Worm (Caenorhabditis elegans) whole organism, early embryonic: ENCODE data around the gene W01B6.3.

Experiments
- B0310.2 ChIP-seq: sonication (generic microtip); optimal IDR thresholded peaks from 2 replicates; lab custom pipeline; 2016; ENCODE audit warnings: mild to moderate bottlenecking, missing genetic modification characterization, missing compliant biosample characterization
- F13C5.2 ChIP-seq: sonication (generic microtip); optimal IDR thresholded peaks from 2 replicates; lab custom pipeline; 2017; ENCODE audit warnings: mild to moderate bottlenecking, missing genetic modification characterization, inconsistent platforms, missing compliant biosample characterization
- aly-1 ChIP-seq: sonication (generic microtip); optimal IDR thresholded peaks from 2 replicates; lab custom pipeline; 2016; ENCODE audit warnings: missing genetic modification characterization, missing compliant biosample characterization
- ama-1 ChIP-seq: fragments of 150-350 bp; optimal IDR thresholded peaks from 2 replicates; lab custom pipeline; 2014
- ceh-13 ChIP-seq: fragments of 200-800 bp; sonication (Bioruptor generic); optimal IDR thresholded peaks from 2 replicates; lab custom pipeline; 2018; ENCODE audit warnings: mild to moderate bottlenecking, missing genetic modification characterization, missing compliant biosample characterization
- ceh-36 ChIP-seq: sonication (generic microtip); optimal IDR thresholded peaks from 2 replicates; lab custom pipeline; 2016; ENCODE audit warnings: missing genetic modification characterization, inconsistent platforms, missing compliant biosample characterization
- ets-7 ChIP-seq: sonication (generic microtip); optimal IDR thresholded peaks from 2 replicates; lab custom pipeline; 2016; ENCODE audit warnings: missing genotype, missing genetic modification characterization, missing compliant biosample characterization
- flt-1 ChIP-seq: fragments of 200-800 bp; sonication (Bioruptor generic); IDR thresholded peaks from 2 replicates; pipeline ENCODE4 v1.3.6; 2022; ENCODE audit warnings: missing genetic modification characterization, missing compliant biosample characterization
- hmbx-1 ChIP-seq: sonication (generic microtip); optimal IDR thresholded peaks from 2 replicates; lab custom pipeline; 2016; ENCODE audit warnings: mild to moderate bottlenecking, missing genetic modification characterization, missing compliant biosample characterization
- hmg-4 ChIP-seq: fragments of 200-800 bp; sonication (Bioruptor generic); optimal IDR thresholded peaks from 2 replicates; lab custom pipeline; 2018; ENCODE audit warnings: mild to moderate bottlenecking, missing genetic modification characterization, missing compliant biosample characterization
- hnd-1 ChIP-seq: sonication (generic microtip); optimal IDR thresholded peaks from 2 replicates; lab custom pipeline; 2016; ENCODE audit warnings: missing genetic modification characterization, missing compliant biosample characterization
- pes-1 ChIP-seq: fragments of 200-800 bp; sonication (Bioruptor generic); IDR thresholded peaks from 2 replicates; pipeline ENCODE4 v1.3.6; 2022; ENCODE audit warnings: missing genetic modification reagents, missing genetic modification characterization, missing compliant biosample characterization
- scrt-1 ChIP-seq: fragments of 200-800 bp; sonication (Bioruptor generic); IDR thresholded peaks from 2 replicates; pipeline ENCODE4 v1.3.6; 2022; ENCODE audit warnings: missing genetic modification characterization, missing compliant biosample characterization
- sea-1 ChIP-seq: fragments of 200-800 bp; sonication (Bioruptor generic); conservative IDR thresholded peaks from 2 replicates; pipeline ENCODE4 v1.3.6; 2022; ENCODE audit warnings: missing genetic modification characterization, missing compliant biosample characterization
- tbx-11 ChIP-seq: fragments of 200-800 bp; sonication (Bioruptor generic); IDR thresholded peaks from 2 replicates; pipeline ENCODE4 v1.3.6; 2022; ENCODE audit warnings: missing genetic modification characterization, missing compliant biosample characterization
- tbx-37 ChIP-seq: fragments of 200-800 bp; sonication (Bioruptor generic); conservative IDR thresholded peaks from 2 replicates; pipeline ENCODE4 v1.3.6; 2022; ENCODE audit warnings: missing genetic modification reagents, missing genetic modification characterization, missing compliant biosample characterization
- tra-4 ChIP-seq: sonication (generic microtip); optimal IDR thresholded peaks from 2 replicates; lab custom pipeline; 2017; ENCODE audit warnings: missing genetic modification characterization, missing compliant biosample characterization

The W01B6.3 gene

ce11 chrIV:10072527-10072926 is at the start of gene W01B6.3:
TSS of gene W01B6.3 (minus strand) at chrIV:10072627.
- no peak for TF ChIP-seq tbx-37
- TF ChIP-seq tra-4 (tag; lab: Kevin White, UChicago) = no peak
- no peak for TF ChIP-seq hnd-1 (tag; lab: Kevin White, UChicago)
- no peak for TF ChIP-seq aly-1
- TF ChIP-seq flt-1 = no peak
- TF ChIP-seq F13C5.2 (tag; lab: Kevin White, UChicago) = no peak
- no peak for TF ChIP-seq ama-1
- TF ChIP-seq ets-7 = no peak
- no peak for TF ChIP-seq hmbx-1
- TF ChIP-seq tbx-11 = no peak
- TF ChIP-seq scrt-1 (GFP tag; lab: Robert Waterston, UW) = no peak
- no peak for TF ChIP-seq ceh-13 (GFP tag; lab: Kevin White, UChicago)
- TF ChIP-seq hmg-4 (GFP tag; lab: Kevin White, UChicago) = no peak
- TF ChIP-seq ceh-36 (tag; lab: Kevin White, UChicago) = no peak
- no peak for TF ChIP-seq pes-1
- TF ChIP-seq B0310.2 = no peak
- no peak for TF ChIP-seq sea-1 (GFP tag; lab: Robert Waterston, UW)

ce11 chrIV:10122205-10122604 is 49.8 kb upstream of the W01B6.3 start, which contains the start of gene irld-21:
TSS of gene irld-21 (minus strand) at chrIV:10122305.
- TF ChIP-seq tbx-37 (no peak), tra-4 (tag; lab: Kevin White, UChicago) (no peak), F13C5.2 (tag; lab: Kevin White, UChicago) (no peak), B0310.2 (no peak), hnd-1 (tag; lab: Kevin White, UChicago) (no peak), tbx-11 (no peak), ceh-36 (tag; lab: Kevin White, UChicago) (no peak), hmbx-1 (no peak), ceh-13 (GFP tag; lab: Kevin White, UChicago) (no peak), sea-1 (GFP tag; lab: Robert Waterston, UW) (no peak), ama-1 (no peak), pes-1 (no peak)

- TF ChIP-seq F13C5.2 (tag; lab: Kevin White, UChicago) (no peak), tbx-11 (no peak), B0310.2 (no peak), ama-1 (no peak), ceh-13 (GFP tag; lab: Kevin White, UChicago) (no peak), pes-1 (no peak), flt-1 (no peak), tra-4 (tag; lab: Kevin White, UChicago) (no peak), hmg-4 (GFP tag; lab: Kevin White, UChicago) (no peak), hnd-1 (tag; lab: Kevin White, UChicago) (no peak)
Measured at ce11 chrIV:10116765-10117164, 44.3 kb upstream of the W01B6.3 start.

ce11 chrIV:10115142-10115541 is 42.7 kb upstream of the W01B6.3 start, which contains the start of gene C04G2.10:
TSS of gene C04G2.10 (plus strand) at chrIV:10115442.
- TF ChIP-seq pes-1 = no peak
- TF ChIP-seq scrt-1 (GFP tag; lab: Robert Waterston, UW) = no peak
- TF ChIP-seq ceh-36 (tag; lab: Kevin White, UChicago) = no peak
- TF ChIP-seq sea-1 (GFP tag; lab: Robert Waterston, UW) = no peak
- no peak for TF ChIP-seq B0310.2
- no peak for TF ChIP-seq ets-7
- TF ChIP-seq tbx-37 = no peak
- no peak for TF ChIP-seq F13C5.2 (tag; lab: Kevin White, UChicago)
- no peak for TF ChIP-seq tbx-11
- TF ChIP-seq ceh-13 (GFP tag; lab: Kevin White, UChicago) = no peak
- TF ChIP-seq hmg-4 (GFP tag; lab: Kevin White, UChicago) = no peak
- no peak for TF ChIP-seq ama-1
- no peak for TF ChIP-seq tra-4 (tag; lab: Kevin White, UChicago)
- TF ChIP-seq hnd-1 (tag; lab: Kevin White, UChicago) = no peak
- no peak for TF ChIP-seq flt-1
- no peak for TF ChIP-seq aly-1
- no peak for TF ChIP-seq hmbx-1

- TF ChIP-seq scrt-1 (GFP tag; lab: Robert Waterston, UW) = no peak
- TF ChIP-seq ets-7 = no peak
- TF ChIP-seq pes-1 = no peak
- TF ChIP-seq ama-1 = no peak
- TF ChIP-seq flt-1 = no peak
- no peak for TF ChIP-seq F13C5.2 (tag; lab: Kevin White, UChicago)
- no peak for TF ChIP-seq sea-1 (GFP tag; lab: Robert Waterston, UW)
- no peak for TF ChIP-seq hmg-4 (GFP tag; lab: Kevin White, UChicago)
- TF ChIP-seq tra-4 (tag; lab: Kevin White, UChicago) = no peak
- no peak for TF ChIP-seq aly-1
- TF ChIP-seq hnd-1 (tag; lab: Kevin White, UChicago) = no peak
- no peak for TF ChIP-seq ceh-13 (GFP tag; lab: Kevin White, UChicago)
- TF ChIP-seq tbx-11 = no peak
- no peak for TF ChIP-seq B0310.2
- no peak for TF ChIP-seq tbx-37
- TF ChIP-seq hmbx-1 = no peak
Measured at ce11 chrIV:10112570-10112969, 40.1 kb upstream of the W01B6.3 start, which contains the start of gene nsph-3.2. TSS of gene nsph-3.2 (plus strand) at chrIV:10112870.

- TF ChIP-seq B0310.2 = no peak
- no peak for TF ChIP-seq hmg-4 (GFP tag; lab: Kevin White, UChicago)
- TF ChIP-seq ceh-13 (GFP tag; lab: Kevin White, UChicago) = no peak
- no peak for TF ChIP-seq scrt-1 (GFP tag; lab: Robert Waterston, UW)
- no peak for TF ChIP-seq pes-1
- no peak for TF ChIP-seq ama-1
- no peak for TF ChIP-seq ceh-36 (tag; lab: Kevin White, UChicago)
- TF ChIP-seq flt-1 = no peak
- no peak for TF ChIP-seq tbx-11
- TF ChIP-seq aly-1 = no peak
- no peak for TF ChIP-seq sea-1 (GFP tag; lab: Robert Waterston, UW)
- no peak for TF ChIP-seq tra-4 (tag; lab: Kevin White, UChicago)
- no peak for TF ChIP-seq F13C5.2 (tag; lab: Kevin White, UChicago)
- no peak for TF ChIP-seq tbx-37
Measured at ce11 chrIV:10111441-10111840, 39.0 kb upstream of the W01B6.3 start, which contains the start of gene spch-1. TSS of gene spch-1 (minus strand) at chrIV:10111541.

ce11 chrIV:10110870-10111269 is 38.4 kb upstream of the W01B6.3 start:
- TF ChIP-seq sea-1 (GFP tag; lab: Robert Waterston, UW) (no peak), hmg-4 (GFP tag; lab: Kevin White, UChicago) (no peak), F13C5.2 (tag; lab: Kevin White, UChicago) (no peak), ceh-36 (tag; lab: Kevin White, UChicago) (no peak), pes-1 (no peak), ceh-13 (GFP tag; lab: Kevin White, UChicago) (no peak), flt-1 (no peak)
